Worm (Caenorhabditis elegans): ENCODE measurements around the gene fat-7.

DNA sequence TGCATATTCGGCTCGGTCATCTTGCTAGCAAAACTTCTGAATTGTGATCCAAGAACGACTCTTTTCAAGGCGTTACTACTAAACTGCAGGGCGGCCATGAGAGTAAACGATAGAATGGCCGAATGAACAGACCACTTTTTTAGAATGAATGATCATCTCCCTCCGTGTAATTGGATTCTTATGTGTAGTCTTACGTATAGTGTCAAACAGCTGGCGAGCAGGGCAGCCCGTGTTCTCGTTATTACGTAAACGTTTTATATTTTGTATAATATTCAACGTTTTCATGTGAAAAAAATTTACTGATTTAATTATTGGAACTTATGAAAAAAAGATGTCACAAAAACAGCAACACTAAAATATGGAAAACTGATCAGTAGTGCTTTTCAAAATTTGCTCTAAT, 3.1 kb upstream of the fat-7 start, which contains the start of gene F10D2.10:
- TF ChIP-seq ZK185.1 (tag; optimal IDR thresholded peaks at IDR 0.05; ENCODE audit: poor library complexity, severe bottlenecking): no peak
- TF ChIP-seq bed-1 (GFP tag; IDR thresholded peaks at IDR 0.05): no peak
- no peak for TF ChIP-seq K12H6.12 (tag; optimal IDR thresholded peaks at IDR 0.05)
